Fruit fly (Drosophila melanogaster) whole organism, embryonic: ENCODE data around the gene Mkk4.

Experiments used
- Abd-B ChIP-seq: fragments of 200-800 bp; sonication (Bioruptor generic); optimal IDR thresholded peaks from 2 replicates; lab custom pipeline; 2018; ENCODE audit warnings: missing biosample characterization, mild to moderate bottlenecking, missing genetic modification characterization, moderate library complexity
- Aef1 ChIP-seq: fragments of 200-800 bp; sonication (Bioruptor generic); IDR thresholded peaks from 3 replicates; pipeline ENCODE4 v1.3.6; 2022; ENCODE audit warnings: missing biosample characterization, missing genetic modification characterization
- B-H1 ChIP-seq: fragments of 200-800 bp; sonication (Bioruptor generic); IDR thresholded peaks from 3 replicates; pipeline ENCODE4 v1.3.6; 2022; ENCODE audit warnings: missing biosample characterization, missing genetic modification characterization
- CG10431 ChIP-seq: fragments of 200-800 bp; sonication (Bioruptor generic); optimal IDR thresholded peaks from 3 replicates; lab custom pipeline; 2018; ENCODE audit warnings: missing biosample characterization, mild to moderate bottlenecking, missing genetic modification characterization
- CG10462 ChIP-seq: fragments of 200-800 bp; sonication (Bioruptor generic); optimal IDR thresholded peaks from 2 replicates; lab custom pipeline; 2016; ENCODE audit warnings: missing biosample characterization, missing genetic modification characterization
- CG11504 ChIP-seq: fragments of 200-800 bp; sonication (Bioruptor generic); optimal IDR thresholded peaks from 3 replicates; lab custom pipeline; 2019; ENCODE audit warnings: missing biosample characterization, mild to moderate bottlenecking, missing genetic modification characterization, moderate library complexity
- CG12236 ChIP-seq: fragments of 200-800 bp; sonication (Bioruptor generic); optimal IDR thresholded peaks from 2 replicates; lab custom pipeline; 2016; ENCODE audit warnings: missing biosample characterization, missing genetic modification characterization
- CG13424 ChIP-seq: fragments of 200-800 bp; sonication (Bioruptor generic); optimal IDR thresholded peaks from 2 replicates; lab custom pipeline; 2019; ENCODE audit warnings: missing biosample characterization, mild to moderate bottlenecking, missing genetic modification characterization, moderate library complexity
- CG13775 ChIP-seq: fragments of 200-800 bp; sonication (Bioruptor generic); optimal IDR thresholded peaks from 3 replicates; lab custom pipeline; 2017; ENCODE audit warnings: missing biosample characterization, mild to moderate bottlenecking, missing genetic modification characterization
- CG14441 ChIP-seq: fragments of 200-800 bp; sonication (Bioruptor generic); IDR thresholded peaks from 2 replicates; pipeline ENCODE4 v1.3.6; 2022; ENCODE audit warnings: missing biosample characterization, missing genetic modification characterization
- CG17802 ChIP-seq: fragments of 200-800 bp; sonication (Bioruptor generic); optimal IDR thresholded peaks from 2 replicates; lab custom pipeline; 2018; ENCODE audit warnings: missing biosample characterization, mild to moderate bottlenecking, missing genetic modification characterization, moderate library complexity
- CG18764 ChIP-seq: fragments of 200-800 bp; sonication (Bioruptor generic); optimal IDR thresholded peaks from 3 replicates; lab custom pipeline; 2016; ENCODE audit warnings: missing biosample characterization, missing genetic modification characterization
- CG2129 ChIP-seq: fragments of 200-800 bp; sonication (Bioruptor generic); IDR thresholded peaks from 2 replicates; pipeline ENCODE4 v1.3.6; 2022; ENCODE audit warnings: missing biosample characterization, missing genetic modification characterization; ENCODE audit not compliant: partially characterized antibody
- CG2202 ChIP-seq: fragments of 200-800 bp; sonication (Bioruptor generic); optimal IDR thresholded peaks from 2 replicates; lab custom pipeline; 2018; ENCODE audit warnings: missing biosample characterization, mild to moderate bottlenecking, missing genetic modification characterization
- CG3065 ChIP-seq: fragments of 200-800 bp; sonication (Bioruptor generic); optimal IDR thresholded peaks from 2 replicates; lab custom pipeline; 2016; ENCODE audit warnings: missing biosample characterization, missing genetic modification characterization
- CG43689 ChIP-seq: fragments of 200-800 bp; sonication (Bioruptor generic); IDR thresholded peaks from 2 replicates; pipeline ENCODE4 v1.3.6; 2022; ENCODE audit warnings: missing biosample characterization, missing genetic modification characterization
- CG5245 ChIP-seq: fragments of 200-800 bp; sonication (Bioruptor generic); optimal IDR thresholded peaks from 3 replicates; lab custom pipeline; 2016; ENCODE audit warnings: missing biosample characterization, missing genetic modification characterization
- CG6689 ChIP-seq: fragments of 200-800 bp; sonication (Bioruptor generic); IDR thresholded peaks from 2 replicates; pipeline ENCODE4 v1.3.6; 2022; ENCODE audit warnings: missing biosample characterization, missing genetic modification characterization
- CG6791 ChIP-seq: fragments of 200-800 bp; sonication (Bioruptor generic); IDR thresholded peaks from 3 replicates; pipeline ENCODE4 v1.3.6; 2022; ENCODE audit warnings: missing biosample characterization, missing genetic modification characterization; ENCODE audit not compliant: partially characterized antibody
- CG7372 ChIP-seq: fragments of 200-800 bp; sonication (Bioruptor generic); IDR thresholded peaks from 2 replicates; pipeline ENCODE4 v1.3.6; 2022; ENCODE audit warnings: missing biosample characterization, missing genetic modification characterization
- CG7745 ChIP-seq: fragments of 200-800 bp; sonication (Bioruptor generic); optimal IDR thresholded peaks from 2 replicates; lab custom pipeline; 2018; ENCODE audit warnings: missing biosample characterization, mild to moderate bottlenecking, missing genetic modification characterization, moderate library complexity
- D19A ChIP-seq: fragments of 200-800 bp; optimal IDR thresholded peaks from 3 replicates; lab custom pipeline; 2019; ENCODE audit warnings: missing biosample characterization, mild to moderate bottlenecking, missing genetic modification characterization, moderate library complexity
- D19B ChIP-seq: fragments of 200-800 bp; sonication (Bioruptor generic); optimal IDR thresholded peaks from 2 replicates; lab custom pipeline; 2017; ENCODE audit warnings: missing biosample characterization, mild to moderate bottlenecking, missing genetic modification characterization
- Doc3 ChIP-seq: fragments of 200-800 bp; sonication (Bioruptor generic); IDR thresholded peaks from 3 replicates; pipeline ENCODE4 v1.3.6; 2022; ENCODE audit warnings: missing biosample characterization, missing genetic modification characterization; ENCODE audit not compliant: partially characterized antibody
- Gsc ChIP-seq: fragments of 200-800 bp; sonication (Bioruptor generic); IDR thresholded peaks from 2 replicates; pipeline ENCODE4 v1.3.6; 2022; ENCODE audit warnings: missing biosample characterization, missing genetic modification characterization
- NFAT ChIP-seq: fragments of 200-800 bp; sonication (Bioruptor generic); IDR thresholded peaks from 2 replicates; pipeline ENCODE4 v1.3.6; 2022; ENCODE audit warnings: missing biosample characterization, missing genetic modification characterization
- NK7.1 ChIP-seq: fragments of 200-800 bp; sonication (Bioruptor generic); optimal IDR thresholded peaks from 3 replicates; lab custom pipeline; 2016; ENCODE audit warnings: missing biosample characterization, missing genetic modification characterization
- Neu2 ChIP-seq: fragments of 200-800 bp; sonication (Bioruptor generic); optimal IDR thresholded peaks from 3 replicates; lab custom pipeline; 2016; ENCODE audit warnings: missing biosample characterization, missing genetic modification characterization, borderline replicate concordance
- Taf1 ChIP-seq: fragments of 200-800 bp; sonication (Bioruptor generic); IDR thresholded peaks from 2 replicates; pipeline ENCODE4 v1.3.6; 2022; ENCODE audit warnings: missing biosample characterization, missing genetic modification characterization
- Xrp1 ChIP-seq: fragments of 200-800 bp; sonication (Bioruptor generic); IDR thresholded peaks from 2 replicates; pipeline ENCODE4 v1.3.6; 2022; ENCODE audit warnings: missing biosample characterization, missing genetic modification characterization
- al ChIP-seq: fragments of 200-800 bp; sonication (Bioruptor generic); IDR thresholded peaks from 2 replicates; pipeline ENCODE4 v1.3.6; 2022; ENCODE audit warnings: missing biosample characterization, missing genetic modification characterization
- bsh ChIP-seq, 2 experiments: fragments of 200-800 bp; sonication (Bioruptor generic); optimal IDR thresholded peaks; 2 replicates each; lab custom pipeline; 2017 to 2018; ENCODE audit warnings: mild to moderate bottlenecking in 2 of 2, missing biosample characterization in 2 of 2, missing genetic modification characterization in 2 of 2, moderate library complexity in 1 of 2
- crol ChIP-seq: fragments of 200-800 bp; sonication (Bioruptor generic); IDR thresholded peaks from 2 replicates; pipeline ENCODE4 v1.3.6; 2022; ENCODE audit warnings: missing biosample characterization, missing genetic modification characterization
- da ChIP-seq: fragments of 200-800 bp; sonication (Bioruptor generic); optimal IDR thresholded peaks from 2 replicates; lab custom pipeline; 2016; ENCODE audit warnings: missing biosample characterization, missing genetic modification characterization
- dysf ChIP-seq: fragments of 200-800 bp; sonication (Bioruptor generic); IDR thresholded peaks from 3 replicates; pipeline ENCODE4 v1.3.6; 2022; ENCODE audit warnings: missing biosample characterization, missing genetic modification characterization
- fd64A ChIP-seq: fragments of 200-800 bp; sonication (Bioruptor generic); optimal IDR thresholded peaks from 3 replicates; lab custom pipeline; 2018; ENCODE audit warnings: missing biosample characterization, mild to moderate bottlenecking, missing genetic modification characterization
- fru ChIP-seq: fragments of >200 bp; optimal IDR thresholded peaks from 2 replicates; lab custom pipeline; 2017
- gsb-n ChIP-seq: fragments of 200-800 bp; sonication (Bioruptor generic); optimal IDR thresholded peaks from 3 replicates; lab custom pipeline; 2018; ENCODE audit warnings: missing biosample characterization, mild to moderate bottlenecking, missing genetic modification characterization
- ken ChIP-seq: fragments of 200-800 bp; sonication (Bioruptor generic); IDR thresholded peaks from 3 replicates; pipeline ENCODE4 v1.3.6; 2022; ENCODE audit warnings: missing biosample characterization, missing genetic modification characterization
- odd ChIP-seq: fragments of 200-800 bp; sonication (Bioruptor generic); optimal IDR thresholded peaks from 2 replicates; lab custom pipeline; 2017; ENCODE audit warnings: missing biosample characterization, mild to moderate bottlenecking, missing genetic modification characterization
- otp ChIP-seq: fragments of 200-800 bp; sonication (Bioruptor generic); IDR thresholded peaks from 3 replicates; pipeline ENCODE4, ENCODE4 v1.3.6; 2022; ENCODE audit warnings: missing biosample characterization, missing genetic modification characterization
- pfk ChIP-seq: fragments of 200-800 bp; sonication (Bioruptor generic); optimal IDR thresholded peaks from 2 replicates; lab custom pipeline; 2018; ENCODE audit warnings: missing biosample characterization, mild to moderate bottlenecking, missing genetic modification characterization, moderate library complexity
- run ChIP-seq: fragments of 200-800 bp; sonication (Bioruptor generic); optimal IDR thresholded peaks from 3 replicates; lab custom pipeline; 2018; ENCODE audit warnings: missing biosample characterization, mild to moderate bottlenecking, missing genetic modification characterization
- sob ChIP-seq: fragments of 200-800 bp; sonication (Bioruptor generic); IDR thresholded peaks from 2 replicates; pipeline ENCODE4 v1.3.6; 2022; ENCODE audit warnings: missing biosample characterization, missing genetic modification characterization
- ssp ChIP-seq: fragments of 200-800 bp; sonication (Bioruptor generic); IDR thresholded peaks from 2 replicates; pipeline ENCODE4 v1.3.6; 2022; ENCODE audit warnings: missing biosample characterization, missing genetic modification characterization
- tap ChIP-seq: fragments of 200-800 bp; optimal IDR thresholded peaks from 3 replicates; lab custom pipeline; 2019; ENCODE audit warnings: missing biosample characterization, mild to moderate bottlenecking, missing genetic modification characterization, moderate library complexity
- tin ChIP-seq: fragments of 200-800 bp; sonication (Bioruptor generic); optimal IDR thresholded peaks from 3 replicates; lab custom pipeline; 2016; ENCODE audit warnings: missing biosample characterization, missing genetic modification characterization
- vvl ChIP-seq: fragments of 200-800 bp; sonication (Bioruptor generic); IDR thresholded peaks from 2 replicates; pipeline ENCODE4 v1.3.6; 2022; ENCODE audit warnings: missing biosample characterization, missing genetic modification characterization
- yki ChIP-seq: fragments of >200 bp; optimal IDR thresholded peaks from 3 replicates; lab custom pipeline; 2018
- zf30C ChIP-seq: fragments of 200-800 bp; sonication (Bioruptor generic); optimal IDR thresholded peaks from 3 replicates; lab custom pipeline; 2018; ENCODE audit warnings: missing biosample characterization, mild to moderate bottlenecking, missing genetic modification characterization

The Mkk4 gene

dm6 chr3R:8669029-8669707, 18.6 kb upstream of the Mkk4 start (continued):
- peak; percentile 96 for TF ChIP-seq ken (GFP tag; lab: Robert Waterston, UW)
- peak; percentile 98 for TF ChIP-seq odd (GFP tag; lab: Kevin White, UChicago)
- TF ChIP-seq Taf1 (GFP tag; lab: Robert Waterston, UW), result peak; percentile 94
- peak; percentile 98 for TF ChIP-seq CG13424
- TF ChIP-seq NK7.1, result peak; percentile 96
- TF ChIP-seq al (GFP tag; lab: Robert Waterston, UW), result peak; percentile 86
- no peak for TF ChIP-seq fru (lab: Kevin White, UChicago)
- TF ChIP-seq CG14441, result peak; percentile 95
- peak; percentile 91 for TF ChIP-seq CG7372 (GFP tag; lab: Robert Waterston, UW)
- TF ChIP-seq CG10462 (GFP tag; lab: Kevin White, UChicago), result peak; percentile 95
- peak; percentile 94 for TF ChIP-seq CG18764
- TF ChIP-seq CG2129 (GFP tag; lab: Robert Waterston, UW), result 0 out of 2 replicates have a peak, but pooled peaks have one; percentile 48
- TF ChIP-seq CG13775 (GFP tag; lab: Kevin White, UChicago), result peak; percentile 98
- 0 out of 3 replicates have a peak, but pooled peaks have one; percentile 34 for TF ChIP-seq Doc3 (GFP tag; lab: Robert Waterston, UW)
- peak; percentile 73 for TF ChIP-seq pfk
- peak; percentile 83 for TF ChIP-seq Neu2 (GFP tag; lab: Kevin White, UChicago)
- TF ChIP-seq CG6791, result peak; percentile 92
- peak; percentile 92 for TF ChIP-seq NFAT (GFP tag; lab: Robert Waterston, UW)
- peak; percentile 98 for TF ChIP-seq gsb-n (tag; lab: Kevin White, UChicago)
- peak; percentile 97 for TF ChIP-seq CG5245 (GFP tag; lab: Kevin White, UChicago)
- peak; percentile 86 for TF ChIP-seq CG3065 (GFP tag; lab: Kevin White, UChicago)
- TF ChIP-seq da (GFP tag; lab: Kevin White, UChicago), result peak; percentile 90
- TF ChIP-seq Gsc (GFP tag; lab: Robert Waterston, UW), result no peak; the same call in 1 of the 2 replicates
- peak; percentile 58 for TF ChIP-seq yki (lab: Kevin White, UChicago)
- TF ChIP-seq D19B, result peak; percentile 91
- peak; percentile 92 for TF ChIP-seq CG43689
- peak; percentile 98 for TF ChIP-seq tin (GFP tag; lab: Kevin White, UChicago)
- TF ChIP-seq zf30C (GFP tag; lab: Kevin White, UChicago), result peak; percentile 45
- peak; percentile 97 to 98 for TF ChIP-seq bsh (GFP tag; optimal IDR thresholded peaks at IDR 0.05; lab: Kevin White, UChicago)
- TF ChIP-seq CG2202, result peak; percentile 98
- TF ChIP-seq CG11504, result peak; percentile 97
- TF ChIP-seq fd64A, result peak; percentile 98
- TF ChIP-seq run, result peak; percentile 97
- TF ChIP-seq vvl (GFP tag; lab: Robert Waterston, UW), result peak; percentile 99
- peak; percentile 87 for TF ChIP-seq CG17802 (tag; lab: Kevin White, UChicago)
- TF ChIP-seq D19A, result peak; percentile 96
- TF ChIP-seq CG12236, result peak; percentile 95
- TF ChIP-seq sob (GFP tag; lab: Robert Waterston, UW), result peak; percentile 97
- TF ChIP-seq CG7745 (tag; lab: Kevin White, UChicago), result peak; percentile 78
- TF ChIP-seq B-H1 (GFP tag; lab: Robert Waterston, UW), result peak; percentile 95
- peak; percentile 98 for TF ChIP-seq tap (tag; lab: Kevin White, UChicago)
- peak; percentile 91 for TF ChIP-seq Aef1 (GFP tag; lab: Robert Waterston, UW)
- peak; percentile 97 for TF ChIP-seq otp (GFP tag; lab: Robert Waterston, UW)
- TF ChIP-seq dysf (GFP tag; lab: Robert Waterston, UW), result peak; percentile 97
- peak; percentile 93 for TF ChIP-seq Abd-B (GFP tag; lab: Kevin White, UChicago)
- TF ChIP-seq CG10431 (GFP tag; lab: Kevin White, UChicago), result peak; percentile 94
- peak; percentile 79 for TF ChIP-seq crol (GFP tag; lab: Robert Waterston, UW)
- TF ChIP-seq CG6689 (GFP tag; lab: Robert Waterston, UW), result peak; percentile 97
- TF ChIP-seq Xrp1 (GFP tag; lab: Robert Waterston, UW), result peak; percentile 99
- peak; percentile 85 for TF ChIP-seq ssp (GFP tag; lab: Robert Waterston, UW)
